Worm (Caenorhabditis elegans) whole organism, L4/young adult: Measurements from ENCODE around the gene sto-2.

Source experiments
- W03F9.2 ChIP-seq: fragments of 150-350 bp; optimal IDR thresholded peaks from 2 replicates; lab custom pipeline; 2014; ENCODE audit warnings: missing biosample characterization, missing genetic modification characterization
- dao-5 ChIP-seq: sonication (generic microtip); optimal IDR thresholded peaks from 2 replicates; lab custom pipeline; 2016; ENCODE audit warnings: missing genotype, missing genetic modification characterization, moderate library complexity, missing compliant biosample characterization

DNA sequence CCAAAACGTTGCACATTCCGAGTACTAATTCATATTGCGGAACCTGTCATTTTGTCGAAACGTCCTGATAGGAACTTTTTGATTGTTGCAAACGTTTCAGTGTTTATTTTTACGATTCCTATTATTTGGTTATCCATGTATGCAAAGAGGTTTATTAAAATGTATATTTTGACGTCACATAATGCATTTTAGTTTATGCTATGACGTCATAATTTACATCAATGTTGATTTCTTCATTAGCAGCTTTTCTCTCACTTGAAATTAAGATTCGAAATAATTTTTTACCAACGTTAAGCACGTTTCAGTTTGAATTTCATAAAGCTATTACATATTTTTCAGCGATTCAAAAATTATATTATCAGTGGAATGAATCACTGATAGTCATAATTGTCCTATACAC lies 43.4 kb upstream of the sto-2 start:
- no peak for TF ChIP-seq W03F9.2 (tag; lab: Kevin White, UChicago)
- TF ChIP-seq dao-5 (tag; lab: Kevin White, UChicago), result no peak
